Worm (Caenorhabditis elegans) whole organism, L4 larva: ENCODE measurements around the gene Y43F8B.14.

Source experiments
- T20F7.1 ChIP-seq: fragments of 200-800 bp; sonication (Bioruptor generic); optimal IDR thresholded peaks from 2 replicates; lab custom pipeline; 2018; ENCODE audit warnings: mild to moderate bottlenecking, missing genetic modification characterization, missing compliant biosample characterization
- ceh-28 ChIP-seq: fragments of 150-350 bp; optimal IDR thresholded peaks from 2 replicates; lab custom pipeline; 2014; ENCODE audit warnings: missing biosample characterization, missing genetic modification reagents, missing genetic modification characterization
- ceh-82 ChIP-seq: sonication (generic microtip); optimal IDR thresholded peaks from 2 replicates; lab custom pipeline; 2017; ENCODE audit warnings: missing biosample characterization, missing genetic modification characterization
- ctbp-1 ChIP-seq: fragments of 200-800 bp; sonication (Bioruptor generic); IDR thresholded peaks from 2 replicates; pipeline ENCODE4 v1.3.6; 2022; ENCODE audit warnings: missing genetic modification reagents, missing genetic modification characterization, missing compliant biosample characterization
- egl-27 ChIP-seq: sonication (generic microtip); optimal IDR thresholded peaks from 3 replicates; lab custom pipeline; 2017; ENCODE audit warnings: missing biosample characterization, missing genetic modification reagents, missing genetic modification characterization
- egl-43 ChIP-seq: fragments of 200-800 bp; sonication (Bioruptor generic); IDR thresholded peaks from 2 replicates; pipeline ENCODE4 v1.3.6; 2022; ENCODE audit warnings: missing genetic modification reagents, missing genetic modification characterization, missing compliant biosample characterization
- jun-1 ChIP-seq: fragments of 150-350 bp; optimal IDR thresholded peaks from 2 replicates; lab custom pipeline; 2014; ENCODE audit warnings: missing biosample characterization, missing genetic modification reagents, missing genetic modification characterization
- lin-39 ChIP-seq: fragments of 150-350 bp; optimal IDR thresholded peaks from 2 replicates; lab custom pipeline; 2014; ENCODE audit warnings: missing biosample characterization, missing genetic modification reagents, missing genetic modification characterization
- nhr-11 ChIP-seq: fragments of 150-350 bp; optimal IDR thresholded peaks from 2 replicates; lab custom pipeline; 2014; ENCODE audit warnings: missing biosample characterization, missing genetic modification characterization
- pha-4 ChIP-seq, 2 experiments: fragments of 150-350 bp in 1 of 2; fragments of 200-800 bp in 1 of 2; sonication (Bioruptor generic) in 1 of 2; IDR thresholded peaks in 1 of 2; optimal IDR thresholded peaks in 1 of 2; 2 replicates each; pipeline versions ENCODE4 v1.3.6 to Lab custom; 2014 to 2022; ENCODE audit warnings: missing genetic modification characterization in 2 of 2, missing genetic modification reagents in 2 of 2, missing biosample characterization in 1 of 2, missing compliant biosample characterization in 1 of 2
- skn-1 ChIP-seq: fragments of 150-350 bp; optimal IDR thresholded peaks from 2 replicates; lab custom pipeline; 2014; ENCODE audit warnings: missing biosample characterization, missing genetic modification characterization
- snpc-4 ChIP-seq: fragments of 150-350 bp; optimal IDR thresholded peaks from 2 replicates; lab custom pipeline; 2014; ENCODE audit warnings: missing biosample characterization, missing genetic modification characterization
- unc-39 ChIP-seq: sonication (generic microtip); optimal IDR thresholded peaks from 2 replicates; lab custom pipeline; 2017; ENCODE audit warnings: missing biosample characterization, missing genetic modification characterization
- ztf-11 ChIP-seq: fragments of 150-350 bp; optimal IDR thresholded peaks from 2 replicates; lab custom pipeline; 2014; ENCODE audit warnings: missing biosample characterization, missing genetic modification characterization

ce11 chrV:19467574-19467973, 11.8 kb upstream of the Y43F8B.14 start, which contains the start of gene Y43F8B.23:
- no peak for TF ChIP-seq nhr-11 (tag; lab: Kevin White, UChicago)
- no peak for TF ChIP-seq unc-39
- no peak for TF ChIP-seq jun-1 (tag; lab: Kevin White, UChicago)
- TF ChIP-seq egl-27 (tag; lab: Kevin White, UChicago), result no peak
- TF ChIP-seq pha-4 (GFP tag; IDR thresholded peaks at IDR 0.05; lab: Robert Waterston, UW), result no peak
- TF ChIP-seq pha-4 (tag; optimal IDR thresholded peaks at IDR 0.05; lab: Kevin White, UChicago), result no peak
- no peak for TF ChIP-seq ceh-82
- no peak for TF ChIP-seq ctbp-1 (GFP tag; lab: Robert Waterston, UW)
- peak; percentile 11 for TF ChIP-seq T20F7.1
- no peak for TF ChIP-seq skn-1 (tag; lab: Kevin White, UChicago)
- TF ChIP-seq snpc-4 (tag; lab: Kevin White, UChicago), result no peak
- TF ChIP-seq lin-39, result no peak
- no peak for TF ChIP-seq ztf-11 (tag; lab: Kevin White, UChicago)
- no peak for TF ChIP-seq ceh-28 (tag; lab: Kevin White, UChicago)
- no peak for TF ChIP-seq egl-43 (GFP tag; lab: Robert Waterston, UW)
